Worm (Caenorhabditis elegans) whole organism, early embryonic: Measurements from ENCODE around the gene num-1.

ENCODE experiments used
- B0310.2 ChIP-seq: sonication (generic microtip); optimal IDR thresholded peaks from 2 replicates; lab custom pipeline; 2016; ENCODE audit warnings: mild to moderate bottlenecking, missing genetic modification characterization, missing compliant biosample characterization
- ama-1 ChIP-seq: fragments of 150-350 bp; optimal IDR thresholded peaks from 2 replicates; lab custom pipeline; 2014
- flt-1 ChIP-seq: fragments of 200-800 bp; sonication (Bioruptor generic); IDR thresholded peaks from 2 replicates; pipeline ENCODE4 v1.3.6; 2022; ENCODE audit warnings: missing genetic modification characterization, missing compliant biosample characterization
- hmbx-1 ChIP-seq: sonication (generic microtip); optimal IDR thresholded peaks from 2 replicates; lab custom pipeline; 2016; ENCODE audit warnings: mild to moderate bottlenecking, missing genetic modification characterization, missing compliant biosample characterization
- hmg-4 ChIP-seq: fragments of 200-800 bp; sonication (Bioruptor generic); optimal IDR thresholded peaks from 2 replicates; lab custom pipeline; 2018; ENCODE audit warnings: mild to moderate bottlenecking, missing genetic modification characterization, missing compliant biosample characterization
- scrt-1 ChIP-seq: fragments of 200-800 bp; sonication (Bioruptor generic); IDR thresholded peaks from 2 replicates; pipeline ENCODE4 v1.3.6; 2022; ENCODE audit warnings: missing genetic modification characterization, missing compliant biosample characterization
- sea-1 ChIP-seq: fragments of 200-800 bp; sonication (Bioruptor generic); conservative IDR thresholded peaks from 2 replicates; pipeline ENCODE4 v1.3.6; 2022; ENCODE audit warnings: missing genetic modification characterization, missing compliant biosample characterization

DNA sequence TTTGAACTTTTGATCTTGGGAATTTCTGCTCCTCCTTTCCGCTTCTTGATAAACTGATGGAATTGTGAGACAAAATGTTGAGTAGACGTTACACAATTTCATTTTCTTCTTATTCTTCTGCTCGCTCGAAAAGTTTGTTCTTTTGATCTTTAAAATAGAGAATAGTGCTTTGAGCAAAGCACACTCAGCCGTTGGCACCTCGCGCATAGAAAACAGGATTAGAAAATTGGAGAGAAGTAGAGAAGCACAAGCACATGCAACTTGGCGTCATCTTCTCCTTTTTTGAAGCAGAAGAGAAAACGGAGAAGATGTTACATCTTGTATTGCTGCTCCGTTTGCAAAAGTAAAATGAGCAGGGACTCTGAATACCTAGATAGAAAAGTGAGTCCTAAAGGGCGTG, 47.4 kb upstream of the num-1 start:
- TF ChIP-seq hmg-4 (GFP tag; lab: Kevin White, UChicago): no peak
- TF ChIP-seq hmbx-1: no peak
- no peak for TF ChIP-seq B0310.2 (tag; lab: Kevin White, UChicago)
- no peak for TF ChIP-seq scrt-1 (GFP tag; lab: Robert Waterston, UW)
- no peak for TF ChIP-seq ama-1 (lab: Kevin White, UChicago)
- no peak for TF ChIP-seq flt-1
- TF ChIP-seq sea-1 (GFP tag; lab: Robert Waterston, UW): no peak
